Worm (Caenorhabditis elegans) whole organism, mixed stage, embryonic: ENCODE data around the gene dnc-1.

Experiments
- blmp-1 ChIP-seq: fragments of 150-350 bp; optimal IDR thresholded peaks from 2 replicates; lab custom pipeline; 2014; ENCODE audit warnings: missing biosample characterization, missing genetic modification characterization
- ceh-39 ChIP-seq: fragments of 150-350 bp; optimal IDR thresholded peaks from 2 replicates; lab custom pipeline; 2014; ENCODE audit warnings: missing biosample characterization, missing genetic modification characterization
- ceh-43 ChIP-seq: fragments of 200-800 bp; sonication (Bioruptor generic); optimal IDR thresholded peaks from 2 replicates; lab custom pipeline; 2018; ENCODE audit warnings: mild to moderate bottlenecking, missing genetic modification characterization, moderate library complexity, missing compliant biosample characterization
- ceh-83 ChIP-seq: fragments of 200-800 bp; sonication (Bioruptor generic); optimal IDR thresholded peaks from 2 replicates; lab custom pipeline; 2018; ENCODE audit warnings: mild to moderate bottlenecking, missing genetic modification characterization, missing compliant biosample characterization
- ces-1 ChIP-seq: fragments of 150-350 bp; optimal IDR thresholded peaks from 2 replicates; lab custom pipeline; 2014; ENCODE audit warnings: missing biosample characterization, missing genetic modification reagents, missing genetic modification characterization
- cnd-1 ChIP-seq: fragments of 200-800 bp; sonication (Bioruptor generic); optimal IDR thresholded peaks from 2 replicates; lab custom pipeline; 2018; ENCODE audit warnings: mild to moderate bottlenecking, missing genetic modification characterization, missing compliant biosample characterization
- drap-1 ChIP-seq: fragments of 200-800 bp; sonication (Bioruptor generic); optimal IDR thresholded peaks from 3 replicates; lab custom pipeline; 2018; ENCODE audit warnings: mild to moderate bottlenecking, missing genetic modification characterization, missing compliant biosample characterization
- elt-1 ChIP-seq: sonication (generic microtip); optimal IDR thresholded peaks from 2 replicates; lab custom pipeline; 2017; ENCODE audit warnings: missing genetic modification characterization, mild to moderate bottlenecking, missing compliant biosample characterization, antibody characterized with exemption, moderate library complexity, borderline replicate concordance; ENCODE audit not compliant: insufficient read depth
- elt-3 ChIP-seq: fragments of 150-350 bp; optimal IDR thresholded peaks from 2 replicates; lab custom pipeline; 2014; ENCODE audit warnings: missing biosample characterization, missing genetic modification characterization
- flh-1 ChIP-seq: fragments of 200-800 bp; sonication (Bioruptor generic); optimal IDR thresholded peaks from 2 replicates; lab custom pipeline; 2018; ENCODE audit warnings: mild to moderate bottlenecking, missing genetic modification characterization, moderate library complexity, missing compliant biosample characterization
- ham-2 ChIP-seq: fragments of 200-800 bp; sonication (Bioruptor generic); optimal IDR thresholded peaks from 2 replicates; lab custom pipeline; 2018; ENCODE audit warnings: mild to moderate bottlenecking, missing genetic modification characterization, missing compliant biosample characterization
- hlh-1 ChIP-seq: fragments of 150-350 bp; optimal IDR thresholded peaks from 2 replicates; lab custom pipeline; 2014; ENCODE audit warnings: missing biosample characterization, missing genetic modification reagents, missing genetic modification characterization
- lin-32 ChIP-seq: fragments of 200-800 bp; sonication (Bioruptor generic); optimal IDR thresholded peaks from 2 replicates; lab custom pipeline; 2018; ENCODE audit warnings: mild to moderate bottlenecking, missing genetic modification characterization, missing compliant biosample characterization
- lsy-2 ChIP-seq: fragments of 150-350 bp; optimal IDR thresholded peaks from 2 replicates; lab custom pipeline; 2014; ENCODE audit warnings: missing biosample characterization, missing genetic modification characterization
- mab-5 ChIP-seq: fragments of 150-350 bp; optimal IDR thresholded peaks from 2 replicates; lab custom pipeline; 2014; ENCODE audit warnings: missing biosample characterization, missing genetic modification characterization
- mep-1 ChIP-seq: fragments of 150-350 bp; optimal IDR thresholded peaks from 2 replicates; lab custom pipeline; 2017; ENCODE audit warnings: missing biosample characterization, missing genetic modification reagents, missing genetic modification characterization, inconsistent platforms
- mls-2 ChIP-seq: sonication (generic microtip); optimal IDR thresholded peaks from 2 replicates; lab custom pipeline; 2016; ENCODE audit warnings: mild to moderate bottlenecking, missing genetic modification characterization, moderate library complexity, missing compliant biosample characterization
- nhr-12 ChIP-seq: fragments of 150-350 bp; optimal IDR thresholded peaks from 2 replicates; lab custom pipeline; 2014; ENCODE audit warnings: missing biosample characterization, missing genetic modification characterization
- nhr-2 ChIP-seq: fragments of 150-350 bp; optimal IDR thresholded peaks from 2 replicates; lab custom pipeline; 2014; ENCODE audit warnings: missing biosample characterization, missing genetic modification characterization
- nhr-237 ChIP-seq: fragments of 150-350 bp; optimal IDR thresholded peaks from 2 replicates; lab custom pipeline; 2014; ENCODE audit warnings: missing biosample characterization, missing genetic modification characterization
- nhr-28 ChIP-seq: fragments of 150-350 bp; optimal IDR thresholded peaks from 2 replicates; lab custom pipeline; 2014; ENCODE audit warnings: missing biosample characterization, missing genetic modification characterization
- nhr-76 ChIP-seq: sonication (generic microtip); optimal IDR thresholded peaks from 2 replicates; lab custom pipeline; 2017; ENCODE audit warnings: missing biosample characterization, missing genetic modification characterization
- pha-4 ChIP-seq: fragments of 150-350 bp; optimal IDR thresholded peaks from 2 replicates; lab custom pipeline; 2018; ENCODE audit warnings: missing biosample characterization, missing genetic modification reagents, missing genetic modification characterization
- sem-2 ChIP-seq: fragments of 200-800 bp; sonication (Bioruptor generic); optimal IDR thresholded peaks from 2 replicates; lab custom pipeline; 2018; ENCODE audit warnings: mild to moderate bottlenecking, missing genetic modification characterization, missing compliant biosample characterization
- snpc-4 ChIP-seq: fragments of 150-350 bp; optimal IDR thresholded peaks from 2 replicates; lab custom pipeline; 2014; ENCODE audit warnings: missing biosample characterization, missing genetic modification characterization
- sptf-1 ChIP-seq: sonication (generic microtip); optimal IDR thresholded peaks from 2 replicates; lab custom pipeline; 2017; ENCODE audit warnings: mild to moderate bottlenecking, missing genetic modification characterization, moderate library complexity, missing compliant biosample characterization
- tbx-8 ChIP-seq: fragments of 200-800 bp; sonication (Bioruptor generic); optimal IDR thresholded peaks from 2 replicates; lab custom pipeline; 2018; ENCODE audit warnings: mild to moderate bottlenecking, missing genetic modification characterization, moderate library complexity, missing compliant biosample characterization
- unc-120 ChIP-seq: sonication (generic microtip); optimal IDR thresholded peaks from 2 replicates; lab custom pipeline; 2017; ENCODE audit warnings: missing genetic modification characterization, missing compliant biosample characterization; ENCODE audit not compliant: poor library complexity, severe bottlenecking
- unc-39 ChIP-seq: fragments of 150-350 bp; optimal IDR thresholded peaks from 2 replicates; lab custom pipeline; 2014; ENCODE audit warnings: missing biosample characterization, missing genetic modification characterization
- unc-62 ChIP-seq: fragments of 150-350 bp; optimal IDR thresholded peaks from 2 replicates; lab custom pipeline; 2014; ENCODE audit warnings: missing biosample characterization, missing genetic modification reagents, missing genetic modification characterization
- zip-8 ChIP-seq: fragments of 150-350 bp; optimal IDR thresholded peaks from 2 replicates; lab custom pipeline; 2014; ENCODE audit warnings: missing biosample characterization, missing genetic modification characterization
- ztf-11 ChIP-seq: fragments of 150-350 bp; optimal IDR thresholded peaks from 2 replicates; lab custom pipeline; 2014; ENCODE audit warnings: missing biosample characterization, missing genetic modification characterization

Gene dnc-1

DNA sequence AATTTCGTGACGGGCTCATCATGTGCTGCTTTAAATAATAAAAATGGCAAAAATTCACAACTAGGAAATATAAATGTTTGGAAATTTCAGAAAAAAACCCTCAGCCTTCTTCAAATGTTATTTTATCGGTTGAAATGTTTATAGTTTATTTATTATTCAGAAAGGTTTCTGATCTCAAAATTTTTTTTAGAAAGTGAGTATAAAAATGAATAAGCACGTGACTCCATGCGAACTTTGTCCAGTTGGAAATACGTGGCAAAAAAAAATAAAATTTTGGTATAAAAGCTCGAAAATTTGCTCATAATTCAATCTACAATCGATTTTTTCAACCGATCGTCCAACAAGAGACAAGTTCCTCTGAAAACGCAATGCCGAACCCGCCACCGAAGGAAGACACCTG, 16.5 kb upstream of the dnc-1 start, which contains the start of gene nsph-3.1:
TSS of gene nsph-3.1 (plus strand) at position 301 of the 400 bp plus-strand sequence.
- no peak for TF ChIP-seq blmp-1 (tag; lab: Kevin White, UChicago)
- TF ChIP-seq snpc-4 (tag; lab: Kevin White, UChicago) = no peak
- no peak for TF ChIP-seq unc-62 (GFP tag; lab: Kevin White, UChicago)
- no peak for TF ChIP-seq nhr-76 (tag; lab: Kevin White, UChicago)
- TF ChIP-seq nhr-2 (tag; lab: Kevin White, UChicago) = no peak
- no peak for TF ChIP-seq ceh-43
- TF ChIP-seq ztf-11 (tag; lab: Kevin White, UChicago) = no peak
- no peak for TF ChIP-seq hlh-1 (tag; lab: Kevin White, UChicago)
- no peak for TF ChIP-seq nhr-237 (tag; lab: Kevin White, UChicago)
- no peak for TF ChIP-seq elt-1
- TF ChIP-seq ceh-39 (tag; lab: Kevin White, UChicago) = no peak
- TF ChIP-seq mep-1 (tag; lab: Kevin White, UChicago) = no peak
- no peak for TF ChIP-seq cnd-1 (tag; lab: Kevin White, UChicago)
- no peak for TF ChIP-seq lsy-2 (tag; lab: Kevin White, UChicago)
- TF ChIP-seq mab-5 = no peak
- TF ChIP-seq ceh-83 (GFP tag; lab: Kevin White, UChicago) = no peak
- no peak for TF ChIP-seq tbx-8 (GFP tag; lab: Kevin White, UChicago)
- TF ChIP-seq flh-1 (GFP tag; lab: Kevin White, UChicago) = no peak
- no peak for TF ChIP-seq ces-1 (GFP tag; lab: Kevin White, UChicago)

DNA sequence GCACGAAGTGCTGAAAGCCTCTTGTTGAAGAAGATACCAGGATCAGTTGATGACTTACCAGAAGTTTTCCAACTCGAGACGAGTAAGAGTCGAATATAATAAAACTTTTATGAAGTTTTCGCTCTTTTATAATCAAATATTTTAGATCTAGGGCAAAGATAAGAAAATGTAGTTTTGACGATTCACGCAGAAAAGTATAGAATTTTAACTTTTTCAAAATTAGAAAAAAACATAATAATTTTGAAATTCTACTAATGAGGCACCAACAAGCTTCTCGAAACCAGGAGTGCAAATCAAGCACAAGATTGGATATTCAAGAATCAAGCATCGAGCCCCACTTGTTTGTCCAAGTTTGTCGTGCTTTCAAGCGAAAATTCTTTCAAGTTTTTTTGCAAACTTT, 15.8 kb upstream of the dnc-1 start, which contains the start of gene Y69E1A.1:
TSS of gene Y69E1A.1 (minus strand) at position 101 of the 400 bp plus-strand sequence.
- TF ChIP-seq nhr-12 (tag; lab: Kevin White, UChicago) (no peak), ham-2 (GFP tag; lab: Kevin White, UChicago) (no peak), elt-1 (no peak), blmp-1 (tag; lab: Kevin White, UChicago) (no peak), snpc-4 (tag; lab: Kevin White, UChicago) (no peak), hlh-1 (tag; lab: Kevin White, UChicago) (no peak), zip-8 (tag; lab: Kevin White, UChicago) (no peak), unc-120 (no peak), nhr-2 (tag; lab: Kevin White, UChicago) (no peak), ztf-11 (tag; lab: Kevin White, UChicago) (no peak), unc-39 (tag; lab: Kevin White, UChicago) (no peak), drap-1 (GFP tag; lab: Kevin White, UChicago) (no peak), flh-1 (GFP tag; lab: Kevin White, UChicago) (no peak), ceh-39 (tag; lab: Kevin White, UChicago) (no peak), pha-4 (no peak), lin-32 (GFP tag; lab: Kevin White, UChicago) (no peak), mep-1 (tag; lab: Kevin White, UChicago) (no peak), ceh-43 (no peak), ceh-83 (GFP tag; lab: Kevin White, UChicago) (no peak), mab-5 (no peak)

DNA sequence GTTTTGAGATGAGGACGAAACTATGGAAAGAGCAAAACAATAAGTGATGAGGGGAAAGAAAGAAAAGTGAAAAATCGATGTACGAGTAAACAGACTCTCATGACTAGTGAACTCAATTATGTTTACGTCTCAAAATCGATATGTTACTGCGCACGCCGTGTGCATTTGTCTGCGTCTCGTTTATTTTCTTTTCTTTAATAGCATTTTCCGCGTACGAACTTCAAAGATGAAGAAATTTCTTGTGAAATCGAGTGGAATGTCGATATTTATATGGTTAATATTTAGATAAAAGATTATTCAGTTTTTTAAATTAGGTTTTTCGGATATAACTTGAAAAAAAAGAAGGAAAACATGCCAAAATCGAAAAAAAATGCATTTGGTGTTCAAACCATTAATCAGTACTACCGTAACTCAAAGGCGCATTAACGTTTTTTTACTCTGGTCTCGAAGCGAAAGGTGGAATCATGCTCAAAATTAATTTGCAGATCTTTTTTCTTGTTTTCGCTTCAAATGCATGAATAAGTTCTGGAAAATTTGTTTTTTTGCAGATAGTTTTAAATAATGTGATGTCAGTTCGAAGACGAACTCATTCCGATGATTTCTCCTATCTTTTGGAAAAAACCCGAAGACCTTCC, 4.0 kb upstream of the dnc-1 start, which contains the start of gene fic-1:
TSS of gene fic-1 (plus strand) at position 549 of the 635 bp plus-strand sequence.
- TF ChIP-seq ceh-39 (tag; lab: Kevin White, UChicago) (peak; percentile 5), nhr-2 (tag; lab: Kevin White, UChicago) (no peak), ztf-11 (tag; lab: Kevin White, UChicago) (no peak), nhr-237 (tag; lab: Kevin White, UChicago) (peak; percentile 56), lsy-2 (tag; lab: Kevin White, UChicago) (peak; percentile 0), drap-1 (GFP tag; lab: Kevin White, UChicago) (no peak), mep-1 (tag; lab: Kevin White, UChicago) (peak; percentile 54), elt-3 (no peak), zip-8 (tag; lab: Kevin White, UChicago) (no peak), mab-5 (no peak), sem-2 (GFP tag; lab: Kevin White, UChicago) (no peak), mls-2 (tag; lab: Kevin White, UChicago) (no peak), blmp-1 (tag; lab: Kevin White, UChicago) (no peak), hlh-1 (tag; lab: Kevin White, UChicago) (no peak), nhr-28 (tag; lab: Kevin White, UChicago) (no peak), ces-1 (GFP tag; lab: Kevin White, UChicago) (peak; percentile 100), lin-32 (GFP tag; lab: Kevin White, UChicago) (no peak), ham-2 (GFP tag; lab: Kevin White, UChicago) (no peak), nhr-12 (tag; lab: Kevin White, UChicago) (no peak), cnd-1 (tag; lab: Kevin White, UChicago) (no peak), ceh-43 (no peak), sptf-1 (tag; lab: Kevin White, UChicago) (no peak), unc-39 (tag; lab: Kevin White, UChicago) (no peak)
- TF ChIP-seq, all 35 proteins: peak for 5
